Fruit fly (Drosophila melanogaster): ENCODE results near the gene CG31510.

CG31510 gene

DNA sequence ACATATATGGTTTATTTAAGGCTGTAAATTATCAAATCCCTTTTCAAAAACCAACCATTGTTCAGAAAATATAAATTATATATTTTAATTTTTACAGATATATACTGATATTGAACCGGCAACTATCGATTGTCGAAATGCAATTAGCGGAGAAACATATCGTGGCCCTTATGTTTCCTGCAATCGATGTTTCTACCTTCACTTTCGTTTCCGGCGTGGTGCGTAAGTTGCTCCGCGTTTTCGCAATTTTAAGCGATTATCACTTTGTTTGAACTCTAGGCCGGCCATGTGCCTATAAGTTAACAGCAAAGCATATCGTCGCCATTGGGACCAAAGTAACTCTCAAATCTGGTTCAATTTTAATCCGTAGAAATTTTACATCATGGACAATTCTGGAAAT, 542 bp upstream of the CG31510 start, which contains the start of gene vig2:
TSS of gene vig2 (plus strand) at position 112 of the 400 bp plus-strand sequence.
- peak; percentile 8 for TF ChIP-seq CG34406 (GFP tag; optimal IDR thresholded peaks at IDR 0.05)
- peak; percentile 25 for TF ChIP-seq esn (GFP tag; optimal IDR thresholded peaks at IDR 0.05)
- TF ChIP-seq acj6 (GFP tag; optimal IDR thresholded peaks at IDR 0.05): peak; percentile 10
- TF ChIP-seq CG8632 (GFP tag; optimal IDR thresholded peaks at IDR 0.05): peak; percentile 7
- TF ChIP-seq CG10631 (GFP tag; optimal IDR thresholded peaks at IDR 0.05): peak; percentile 26
- TF ChIP-seq cyc (GFP tag; optimal IDR thresholded peaks at IDR 0.05): peak; percentile 22
- peak; percentile 14 for TF ChIP-seq Blimp-1 (GFP tag; optimal IDR thresholded peaks at IDR 0.05)
- peak; percentile 31 for TF ChIP-seq topi (GFP tag; optimal IDR thresholded peaks at IDR 0.05)
- peak; percentile 30 for TF ChIP-seq CG11902 (GFP tag; optimal IDR thresholded peaks at IDR 0.05)
- peak; percentile 6 for TF ChIP-seq CG6854 (GFP tag; optimal IDR thresholded peaks at IDR 0.05)
- TF ChIP-seq Eip78C (GFP tag): peak; percentile 59

DNA sequence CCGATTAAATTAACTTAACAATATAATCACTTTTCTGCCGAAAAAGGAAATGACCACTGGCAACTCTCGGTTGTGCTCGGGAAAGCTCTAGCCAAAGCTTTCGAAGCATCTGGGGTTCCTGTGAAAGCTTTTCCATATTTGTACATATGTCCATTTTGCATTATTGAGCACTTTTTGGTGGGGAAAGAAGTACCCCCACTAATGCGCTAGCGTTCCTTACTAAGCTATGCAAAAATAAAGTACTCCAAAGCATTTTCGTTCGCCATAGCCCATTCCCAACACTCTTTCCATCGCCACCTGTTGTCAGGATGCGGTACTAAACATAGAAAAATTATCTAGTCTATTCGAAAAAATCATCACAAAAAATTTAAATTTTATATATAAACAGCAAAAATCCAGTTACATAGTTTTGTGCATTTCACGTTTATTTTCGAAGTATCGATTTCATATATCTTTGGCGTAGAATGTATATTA, 10.2 kb downstream of the CG31510 start, which contains the start of gene Nepl16:
TSS of gene Nepl16 (minus strand) at position 51 of the 474 bp plus-strand sequence.
- no peak for TF ChIP-seq dsx (GFP tag; optimal IDR thresholded peaks at IDR 0.05; ENCODE audit: poor library complexity, severe bottlenecking)
- TF ChIP-seq CG3032 (tag; optimal IDR thresholded peaks at IDR 0.05): no peak
- TF ChIP-seq CG1621 (tag; optimal IDR thresholded peaks at IDR 0.05): no peak
- TF ChIP-seq topi (GFP tag; optimal IDR thresholded peaks at IDR 0.05): no peak
- TF ChIP-seq Sox15 (GFP tag; optimal IDR thresholded peaks at IDR 0.05): no peak
- no peak for TF ChIP-seq CG7368 (GFP tag; optimal IDR thresholded peaks at IDR 0.05)
- TF ChIP-seq fd59A (GFP tag; optimal IDR thresholded peaks at IDR 0.05): no peak
- no peak for TF ChIP-seq eg (GFP tag; IDR thresholded peaks at IDR 0.05)
- no peak for TF ChIP-seq salr (GFP tag; optimal IDR thresholded peaks at IDR 0.05)
- TF ChIP-seq CG31627 (GFP tag; optimal IDR thresholded peaks at IDR 0.05): no peak
- no peak for TF ChIP-seq net (GFP tag; optimal IDR thresholded peaks at IDR 0.05)
- TF ChIP-seq CG8119 (GFP tag; IDR thresholded peaks at IDR 0.05): no peak
- TF ChIP-seq CG34406 (GFP tag; optimal IDR thresholded peaks at IDR 0.05): no peak
- no peak for TF ChIP-seq ss (GFP tag; optimal IDR thresholded peaks at IDR 0.05)
- TF ChIP-seq CG9139 (GFP tag; optimal IDR thresholded peaks at IDR 0.05): no peak

DNA sequence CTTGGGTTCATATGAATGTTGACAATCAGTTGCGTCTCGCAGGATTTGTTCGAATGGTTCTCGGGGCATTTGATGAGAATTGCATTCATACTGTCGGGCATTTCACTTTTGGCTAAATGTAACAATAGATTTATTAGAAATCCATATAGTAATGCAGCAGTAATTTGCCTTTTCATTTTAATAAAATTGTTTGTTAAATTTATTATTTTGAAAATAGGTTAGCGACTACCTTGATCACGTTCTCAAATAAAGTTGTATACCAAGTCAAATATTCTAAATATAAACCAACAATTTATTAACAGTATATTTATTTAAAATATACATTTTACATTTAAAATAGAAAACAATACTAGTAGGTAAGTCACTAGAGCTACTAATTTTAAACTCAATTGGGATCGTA, 13.8 kb downstream of the CG31510 start, which contains the start of gene CG34027:
TSS of gene CG34027 (minus strand) at position 101 of the 400 bp plus-strand sequence.
- no peak for TF ChIP-seq acj6 (GFP tag; optimal IDR thresholded peaks at IDR 0.05)
- TF ChIP-seq OdsH (GFP tag; optimal IDR thresholded peaks at IDR 0.05): no peak

DNA sequence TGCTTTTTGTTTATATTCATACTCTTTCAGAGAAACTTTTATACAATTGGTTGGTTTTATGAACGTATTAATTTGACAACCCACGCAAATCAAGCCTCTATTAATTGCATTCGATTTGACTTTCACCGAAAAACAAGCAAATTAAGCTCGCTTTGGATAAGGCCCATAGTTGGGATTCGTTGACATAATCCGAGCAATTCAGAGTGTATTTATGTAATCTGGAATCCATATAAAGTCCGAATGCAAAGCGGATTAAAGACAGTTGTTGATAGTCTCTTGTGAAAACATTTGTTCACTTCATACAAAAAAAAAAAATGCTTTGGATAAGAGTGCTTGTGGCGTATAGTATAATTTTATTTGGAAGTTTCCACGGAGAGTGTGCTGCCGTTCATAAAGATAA, 20.5 kb downstream of the CG31510 start, which contains the start of gene CG45095:
TSS of gene CG45095 (plus strand) at position 301 of the 400 bp plus-strand sequence.
- TF ChIP-seq vri (GFP tag; optimal IDR thresholded peaks at IDR 0.05) (peak; percentile 57), CG8319 (GFP tag; optimal IDR thresholded peaks at IDR 0.05) (no peak)

DNA sequence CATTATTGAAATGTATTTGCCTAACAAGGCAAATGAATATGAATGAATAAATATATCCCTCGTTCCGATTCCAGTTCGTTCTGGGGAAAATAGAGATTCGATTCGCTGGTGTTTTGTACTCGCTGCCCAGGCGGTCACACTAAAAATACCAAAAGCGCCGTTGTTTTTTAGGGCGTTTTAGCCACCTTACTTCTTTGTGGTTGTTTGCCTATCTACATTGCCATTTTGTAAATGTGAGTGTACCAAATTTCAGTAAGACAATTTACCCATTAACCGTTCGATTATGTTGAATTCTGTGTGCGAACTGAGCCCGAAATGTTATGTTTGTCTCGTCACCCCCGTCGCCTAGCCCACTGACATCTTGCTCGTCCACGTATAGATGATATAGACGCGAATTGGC, 25.2 kb downstream of the CG31510 start, which contains the start of the genes CG33095 and CG33096:
TSS of gene CG33095 (plus strand) at position 187 of the 400 bp plus-strand sequence.
TSS of gene CG33096 (plus strand) at position 187 of the 400 bp plus-strand sequence.
- TF ChIP-seq Sox14 (GFP tag; optimal IDR thresholded peaks at IDR 0.05) (peak; percentile 79), fkh (GFP tag; optimal IDR thresholded peaks at IDR 0.05) (no peak)

DNA sequence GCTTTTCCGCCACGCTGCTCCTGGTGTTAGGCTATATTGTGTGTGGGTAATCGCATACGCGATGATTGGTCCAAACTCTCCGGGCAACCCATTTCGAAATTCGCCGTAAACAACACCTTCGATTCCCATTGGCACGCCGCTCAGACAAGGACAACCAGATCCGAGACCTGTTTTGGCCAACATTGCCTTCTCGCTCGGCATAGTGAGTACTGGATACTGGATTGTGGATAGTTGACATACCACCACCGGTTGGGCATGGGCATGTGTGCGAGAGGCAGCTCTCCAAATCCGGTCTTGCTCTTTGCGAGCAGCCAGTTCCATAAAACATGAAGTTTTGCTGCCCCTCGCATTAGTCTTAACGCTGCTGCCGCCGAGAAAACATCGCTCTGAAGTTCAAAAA, 28.1 kb downstream of the CG31510 start, which contains the start of gene fd96Cb:
TSS of gene fd96Cb (plus strand) at position 374 of the 400 bp plus-strand sequence.
- TF ChIP-seq CG1621 (tag; optimal IDR thresholded peaks at IDR 0.05) (peak; percentile 87), fd85E (GFP tag; optimal IDR thresholded peaks at IDR 0.05) (no peak), ss (GFP tag; optimal IDR thresholded peaks at IDR 0.05) (peak in 1 of 2 experiments; percentile 32), CG3032 (tag; optimal IDR thresholded peaks at IDR 0.05) (no peak)

Data from whole organism, prepupa.